Fruit fly (Drosophila melanogaster): ENCODE measurements around the gene CG42526.

- TF ChIP-seq Aef1 (GFP tag; IDR thresholded peaks at IDR 0.05), result no peak
- no peak for TF ChIP-seq CG16779 (GFP tag; IDR thresholded peaks at IDR 0.05)
- peak; percentile 43; the same call in 1 of the 2 replicates for TF ChIP-seq sna (GFP tag; IDR thresholded peaks at IDR 0.05; ENCODE audit: partially characterized antibody)
- TF ChIP-seq Hr39 (optimal IDR thresholded peaks at IDR 0.05), result no peak
- no peak for TF ChIP-seq CG2129 (GFP tag; IDR thresholded peaks at IDR 0.05; ENCODE audit: partially characterized antibody)
- TF ChIP-seq CTCF (GFP tag; optimal IDR thresholded peaks at IDR 0.05), result peak; percentile 59
- no peak for TF ChIP-seq onecut (GFP tag; IDR thresholded peaks at IDR 0.05)
- TF ChIP-seq seq (GFP tag; IDR thresholded peaks at IDR 0.05), result 0 out of 2 replicates have a peak, but pooled peaks have one; percentile 12
- no peak for TF ChIP-seq CG3838 (GFP tag; optimal IDR thresholded peaks at IDR 0.05)
- no peak for TF ChIP-seq fru (optimal IDR thresholded peaks at IDR 0.05)
- TF ChIP-seq CG5245 (GFP tag; optimal IDR thresholded peaks at IDR 0.05), result no peak
- no peak for TF ChIP-seq jumu (GFP tag; optimal IDR thresholded peaks at IDR 0.05)
- TF ChIP-seq HLH4C (GFP tag; IDR thresholded peaks at IDR 0.05; ENCODE audit: partially characterized antibody), result peak; percentile 25; the same call in 1 of the 3 replicates
- no peak for TF ChIP-seq Doc2 (GFP tag; IDR thresholded peaks at IDR 0.05)
Observed at dm6 chr3L:9435315-9435714, at the start of gene CG42526.
